Fruit fly (Drosophila melanogaster) whole organism, wandering third instar larva: Measurements from ENCODE around the gene RhoGAP16F.

Source experiments
- Abd-B ChIP-seq: fragments of >200 bp; optimal IDR thresholded peaks from 2 replicates; lab custom pipeline; 2017; ENCODE audit warnings: missing biosample characterization, missing genetic modification characterization
- CG9705 ChIP-seq: fragments of 200-800 bp; sonication (Bioruptor generic); optimal IDR thresholded peaks from 2 replicates; lab custom pipeline; 2018; ENCODE audit warnings: missing biosample characterization, mild to moderate bottlenecking, missing genetic modification characterization
- CrebA ChIP-seq: fragments of 200-800 bp; sonication (Bioruptor generic); optimal IDR thresholded peaks from 2 replicates; lab custom pipeline; 2016; ENCODE audit warnings: missing biosample characterization, mild to moderate bottlenecking, missing genetic modification characterization, borderline replicate concordance
- Dfd ChIP-seq: fragments of >200 bp; optimal IDR thresholded peaks from 2 replicates; lab custom pipeline; 2017; ENCODE audit warnings: missing biosample characterization, missing genetic modification characterization
- Dif ChIP-seq: fragments of 200-275, 200-300 bp; sonication (Bioruptor generic); optimal IDR thresholded peaks from 2 replicates; lab custom pipeline; 2018; ENCODE audit warnings: missing biosample characterization, missing genetic modification characterization; ENCODE audit not compliant: partially characterized antibody
- GATAd ChIP-seq: sonication (Bioruptor generic); optimal IDR thresholded peaks from 2 replicates; lab custom pipeline; 2016; ENCODE audit warnings: missing biosample characterization, missing genetic modification characterization
- HLH106 ChIP-seq: fragments of 200-800 bp; optimal IDR thresholded peaks from 3 replicates; lab custom pipeline; 2019; ENCODE audit warnings: missing biosample characterization, mild to moderate bottlenecking, missing genetic modification characterization, moderate library complexity
- Hnf4 ChIP-seq: fragments of 200-800 bp; sonication (Bioruptor generic); optimal IDR thresholded peaks from 2 replicates; lab custom pipeline; 2016; ENCODE audit warnings: missing biosample characterization, mild to moderate bottlenecking, missing genetic modification characterization
- Hr78 ChIP-seq: fragments of >200 bp; optimal IDR thresholded peaks from 2 replicates; lab custom pipeline; 2017; ENCODE audit warnings: missing biosample characterization, missing genetic modification characterization
- Mio ChIP-seq: sonication (Bioruptor generic); optimal IDR thresholded peaks from 2 replicates; lab custom pipeline; 2016; ENCODE audit warnings: missing biosample characterization, missing genetic modification characterization
- Myc ChIP-seq: fragments of >200 bp; optimal IDR thresholded peaks from 2 replicates; lab custom pipeline; 2017
- N ChIP-seq: fragments of >200 bp; optimal IDR thresholded peaks from 2 replicates; lab custom pipeline; 2018; ENCODE audit warnings: missing biosample characterization, missing external identifiers, missing genetic modification characterization
- OdsH ChIP-seq: fragments of 200-800 bp; sonication (Bioruptor generic); optimal IDR thresholded peaks from 2 replicates; lab custom pipeline; 2016; ENCODE audit warnings: missing biosample characterization, mild to moderate bottlenecking, missing genetic modification characterization
- Rel ChIP-seq, 2 experiments: fragments of 200-800 bp; sonication (Bioruptor generic) in 1 of 2; optimal IDR thresholded peaks; 2 replicates in 1 of 2; 3 replicates in 1 of 2; lab custom pipeline; 2016 to 2019; ENCODE audit warnings: mild to moderate bottlenecking in 2 of 2, missing biosample characterization in 2 of 2, missing genetic modification characterization in 2 of 2, moderate library complexity in 1 of 2
- Sp1 ChIP-seq: fragments of 200-800 bp; sonication (Bioruptor generic); optimal IDR thresholded peaks from 3 replicates; lab custom pipeline; 2019; ENCODE audit warnings: missing biosample characterization, mild to moderate bottlenecking, missing genetic modification characterization, moderate library complexity
- Vsx2 ChIP-seq: fragments of 200-300, 225-300 bp; sonication (Bioruptor generic); optimal IDR thresholded peaks from 2 replicates; lab custom pipeline; 2018; ENCODE audit warnings: missing biosample characterization, missing genetic modification characterization; ENCODE audit not compliant: partially characterized antibody
- br ChIP-seq: fragments of 200-800 bp; sonication (Bioruptor generic); optimal IDR thresholded peaks from 2 replicates; lab custom pipeline; 2016; ENCODE audit warnings: missing biosample characterization, missing genetic modification characterization
- dl ChIP-seq, 2 experiments: fragments of 175-275, 200-275 bp in 1 of 2; fragments of 200-275 bp in 1 of 2; sonication (Bioruptor generic); optimal IDR thresholded peaks; lab custom pipeline; 2018; ENCODE audit warnings: mild to moderate bottlenecking in 2 of 2, missing biosample characterization in 2 of 2, missing genetic modification characterization in 2 of 2, moderate library complexity in 2 of 2; ENCODE audit not compliant: partially characterized antibody in 2 of 2, insufficient read depth in 1 of 2
- ey ChIP-seq: fragments of 200-800 bp; sonication (Bioruptor generic); optimal IDR thresholded peaks from 2 replicates; lab custom pipeline; 2016; ENCODE audit warnings: missing biosample characterization, missing genetic modification characterization
- foxo ChIP-seq, 2 experiments: fragments of 200-800 bp; sonication (Bioruptor generic); optimal IDR thresholded peaks; 2 replicates in 1 of 2; 3 replicates in 1 of 2; lab custom pipeline; 2016 to 2017; ENCODE audit warnings: missing biosample characterization in 2 of 2, missing genetic modification characterization in 2 of 2
- fru ChIP-seq: fragments of 200-800 bp; sonication (Bioruptor generic); optimal IDR thresholded peaks from 3 replicates; lab custom pipeline; 2016; ENCODE audit warnings: missing biosample characterization, mild to moderate bottlenecking, missing genetic modification characterization
- jim ChIP-seq: fragments of 175-275, 200-325 bp; sonication (Bioruptor generic); optimal IDR thresholded peaks from 2 replicates; lab custom pipeline; 2016; ENCODE audit warnings: missing biosample characterization, mild to moderate bottlenecking, missing genetic modification characterization
- lola ChIP-seq: fragments of >200 bp; optimal IDR thresholded peaks from 2 replicates; lab custom pipeline; 2017; ENCODE audit warnings: missing biosample characterization, missing genetic modification characterization
- pan ChIP-seq: fragments of >200 bp; optimal IDR thresholded peaks from 2 replicates; lab custom pipeline; 2017
- psq ChIP-seq: fragments of 200-800 bp; sonication (Bioruptor generic); optimal IDR thresholded peaks from 3 replicates; lab custom pipeline; 2017; ENCODE audit warnings: missing biosample characterization, mild to moderate bottlenecking, missing genetic modification characterization, moderate library complexity
- rgr ChIP-seq: fragments of 200-800 bp; sonication (Bioruptor generic); optimal IDR thresholded peaks from 3 replicates; lab custom pipeline; 2016; ENCODE audit warnings: missing biosample characterization, mild to moderate bottlenecking, missing genetic modification characterization
- sage ChIP-seq: fragments of 200-800 bp; sonication (Bioruptor generic); optimal IDR thresholded peaks from 2 replicates; lab custom pipeline; 2016; ENCODE audit warnings: missing biosample characterization, mild to moderate bottlenecking, missing genetic modification characterization
- tai ChIP-seq: sonication (Bioruptor generic); optimal IDR thresholded peaks from 2 replicates; lab custom pipeline; 2016; ENCODE audit warnings: missing biosample characterization, missing genetic modification characterization

RhoGAP16F gene

DNA sequence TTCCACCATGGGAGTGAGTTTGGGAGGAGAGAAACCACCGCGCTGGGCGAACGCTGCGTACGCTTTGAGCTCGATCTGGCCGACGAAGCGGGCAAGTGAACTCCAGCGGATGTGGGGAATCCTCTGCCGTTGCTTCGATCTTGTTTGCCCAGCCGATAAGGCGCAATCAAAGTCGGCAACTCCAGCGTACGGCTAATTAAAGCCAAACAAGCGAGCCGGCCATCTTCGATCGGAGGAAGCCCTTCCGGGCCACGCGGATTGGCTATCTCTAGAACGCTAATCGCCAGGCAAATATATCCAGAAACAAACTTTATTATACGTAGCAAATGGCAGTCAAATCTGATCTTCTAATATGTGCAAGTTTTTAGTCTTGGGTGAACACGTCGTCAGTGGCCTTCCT is 4.5 kb upstream of the RhoGAP16F start, which contains the start of gene CG7536:
Gene CG7536 (minus strand): TSS at position 101 of the 400 bp plus-strand sequence.
- no peak for TF ChIP-seq HLH106 (tag; lab: Kevin White, UChicago)
- TF ChIP-seq rgr, result no peak
- TF ChIP-seq psq, result no peak
- no peak for TF ChIP-seq OdsH (GFP tag; lab: Kevin White, UChicago)
- TF ChIP-seq Vsx2, result no peak
- TF ChIP-seq Dfd (GFP tag; lab: Kevin White, UChicago), result no peak
- TF ChIP-seq Rel (GFP tag; optimal IDR thresholded peaks at IDR 0.05; lab: Kevin White, UChicago), result no peak
- TF ChIP-seq Rel (tag; optimal IDR thresholded peaks at IDR 0.05; lab: Kevin White, UChicago), result no peak
- no peak for TF ChIP-seq br
- no peak for TF ChIP-seq CG9705 (GFP tag; lab: Kevin White, UChicago)
- TF ChIP-seq GATAd (GFP tag; lab: Kevin White, UChicago), result no peak

DNA sequence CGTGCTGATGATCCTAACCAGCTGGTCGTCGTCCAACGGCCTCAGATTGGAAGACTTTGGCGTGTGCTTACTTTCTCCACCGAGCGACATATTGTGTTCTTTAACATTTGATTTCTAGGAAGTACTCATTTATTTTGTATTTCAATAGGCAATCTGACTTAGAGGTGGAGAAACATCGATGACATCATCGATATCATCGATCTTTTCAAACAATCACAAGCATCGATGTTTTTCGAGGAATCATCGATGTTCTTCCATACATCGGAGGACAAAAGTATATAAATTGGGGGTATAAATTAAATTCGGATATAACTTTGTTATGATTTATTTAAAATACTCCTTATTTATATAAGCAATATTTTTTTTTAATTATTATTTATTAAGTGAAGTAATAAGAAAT is 2.6 kb upstream of the RhoGAP16F start, which contains the start of gene Swt1:
Gene Swt1 (minus strand): TSS at position 177 of the 400 bp plus-strand sequence.
- TF ChIP-seq foxo (GFP tag; optimal IDR thresholded peaks at IDR 0.05; lab: Kevin White, UChicago), result no peak
- no peak for TF ChIP-seq CG9705 (GFP tag; lab: Kevin White, UChicago)
- no peak for TF ChIP-seq Rel (GFP tag; optimal IDR thresholded peaks at IDR 0.05; lab: Kevin White, UChicago)
- peak; percentile 79 for TF ChIP-seq Rel (tag; optimal IDR thresholded peaks at IDR 0.05; lab: Kevin White, UChicago)

- no peak for TF ChIP-seq jim
- TF ChIP-seq CG9705 (GFP tag; lab: Kevin White, UChicago), result no peak
- TF ChIP-seq Hr78 (GFP tag; lab: Kevin White, UChicago), result no peak
- no peak for TF ChIP-seq sage (GFP tag; lab: Kevin White, UChicago)
- TF ChIP-seq Rel (GFP tag; optimal IDR thresholded peaks at IDR 0.05; lab: Kevin White, UChicago), result peak; percentile 39
- peak; percentile 74 for TF ChIP-seq Rel (tag; optimal IDR thresholded peaks at IDR 0.05; lab: Kevin White, UChicago)
- peak; percentile 90 for TF ChIP-seq Hnf4 (GFP tag; lab: Kevin White, UChicago)
- no peak for TF ChIP-seq br
- peak; percentile 17 for TF ChIP-seq Sp1
- no peak for TF ChIP-seq Dif (GFP tag; lab: Kevin White, UChicago)
- TF ChIP-seq, all 38 proteins: peak for 3
These were observed 1.7 kb upstream of the RhoGAP16F start, which contains the start of gene scu for dm6 chrX:18091159-18091676. scu (plus strand) TSS chrX:18091259.

dm6 chrX:18092126-18092525 is 819 bp upstream of the RhoGAP16F start:
- TF ChIP-seq N (GFP tag; lab: Kevin White, UChicago) (no peak), Myc (lab: Kevin White, UChicago) (no peak), Dif (GFP tag; lab: Kevin White, UChicago) (no peak), CrebA (no peak)

DNA sequence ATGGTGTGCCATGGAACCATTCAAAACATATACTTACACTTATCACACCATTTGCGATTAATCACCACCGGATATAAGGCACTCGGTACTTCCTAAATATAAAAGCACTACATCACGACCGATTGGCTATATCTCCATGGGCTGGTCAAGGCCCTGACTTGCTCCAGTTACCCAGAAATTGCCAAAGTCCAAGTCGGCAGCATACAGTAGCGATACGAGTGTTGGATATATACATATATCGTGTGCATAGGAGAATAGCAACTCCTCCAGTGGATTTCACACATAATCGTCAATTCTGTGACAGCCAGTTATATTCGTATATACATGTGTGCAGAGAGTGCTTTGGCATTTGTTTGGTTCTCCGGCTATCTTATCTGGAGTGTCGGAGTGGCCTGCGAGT is 1.2 kb downstream of the RhoGAP16F start:
- TF ChIP-seq Dfd (GFP tag; lab: Kevin White, UChicago) (no peak), fru (GFP tag; lab: Kevin White, UChicago) (no peak), jim (no peak), Hnf4 (GFP tag; lab: Kevin White, UChicago) (no peak), tai (GFP tag; lab: Kevin White, UChicago) (no peak), GATAd (GFP tag; lab: Kevin White, UChicago) (no peak), pan (lab: Kevin White, UChicago) (no peak), Abd-B (no peak), lola (no peak), Dif (GFP tag; lab: Kevin White, UChicago) (no peak), CrebA (no peak), foxo (GFP tag; optimal IDR thresholded peaks at IDR 0.05; lab: Kevin White, UChicago) (no peak), psq (no peak), dl (GFP tag; optimal IDR thresholded peaks at IDR 0.05; lab: Kevin White, UChicago; ENCODE audit: insufficient read depth in 1 of 2, partially characterized antibody in 2 of 2) (no peak), Myc (lab: Kevin White, UChicago) (no peak), ey (GFP tag; lab: Kevin White, UChicago) (no peak), br (no peak), Mio (GFP tag; lab: Kevin White, UChicago) (no peak)
